Fruit fly (Drosophila melanogaster) whole organism, embryonic: Measurements from ENCODE around the gene Nlg4.
A peak's percentile ranks its signal among the peaks of the same experiment; 100 is the strongest.

Source experiments
- Abd-B ChIP-seq: fragments of 200-800 bp; sonication (Bioruptor generic); optimal IDR thresholded peaks from 2 replicates; lab custom pipeline; 2018; ENCODE audit warnings: missing biosample characterization, mild to moderate bottlenecking, missing genetic modification characterization, moderate library complexity
- Asciz ChIP-seq: fragments of 200-800 bp; sonication (Bioruptor generic); optimal IDR thresholded peaks from 2 replicates; lab custom pipeline; 2017; ENCODE audit warnings: missing biosample characterization, mild to moderate bottlenecking, missing genetic modification characterization, missing genetic modification reagents
- Atf-2 ChIP-seq: fragments of 200-800 bp; sonication (Bioruptor generic); optimal IDR thresholded peaks from 2 replicates; lab custom pipeline; 2016; ENCODE audit warnings: missing biosample characterization, missing genetic modification characterization
- B-H2 ChIP-seq: fragments of 200-800 bp; sonication (Bioruptor generic); optimal IDR thresholded peaks from 2 replicates; lab custom pipeline; 2018; ENCODE audit warnings: missing biosample characterization, mild to moderate bottlenecking, missing genetic modification characterization
- Bgb ChIP-seq: fragments of 200-800 bp; sonication (Bioruptor generic); IDR thresholded peaks from 2 replicates; pipeline ENCODE4 v1.3.6; 2022; ENCODE audit warnings: missing biosample characterization, missing genetic modification characterization; ENCODE audit not compliant: partially characterized antibody
- CG10543 ChIP-seq: fragments of 200-800 bp; sonication (Bioruptor generic); optimal IDR thresholded peaks from 3 replicates; lab custom pipeline; 2017; ENCODE audit warnings: missing biosample characterization, mild to moderate bottlenecking, missing genetic modification characterization, moderate library complexity
- CG11456 ChIP-seq: fragments of 200-800 bp; sonication (Bioruptor generic); IDR thresholded peaks from 3 replicates; pipeline ENCODE4 v1.3.6; 2022; ENCODE audit warnings: missing biosample characterization, missing genetic modification characterization
- CG11695 ChIP-seq: fragments of 200-800 bp; sonication (Bioruptor generic); IDR thresholded peaks from 3 replicates; pipeline ENCODE4 v1.3.6; 2022; ENCODE audit warnings: missing biosample characterization, missing genetic modification characterization
- CG11723 ChIP-seq: fragments of 200-800 bp; sonication (Bioruptor generic); optimal IDR thresholded peaks from 2 replicates; lab custom pipeline; 2017; ENCODE audit warnings: missing biosample characterization, mild to moderate bottlenecking, missing genetic modification characterization
- CG14014 ChIP-seq: fragments of 200-800 bp; sonication (Bioruptor generic); IDR thresholded peaks from 2 replicates; pipeline ENCODE4 v1.3.6; 2022; ENCODE audit warnings: missing biosample characterization, missing genetic modification characterization
- CG15696 ChIP-seq: fragments of 200-800 bp; sonication (Bioruptor generic); optimal IDR thresholded peaks from 2 replicates; lab custom pipeline; 2019; ENCODE audit warnings: missing biosample characterization, mild to moderate bottlenecking, missing genetic modification characterization, moderate library complexity
- CG17328 ChIP-seq: fragments of 200-800 bp; sonication (Bioruptor generic); IDR thresholded peaks from 2 replicates; pipeline ENCODE4 v1.3.6; 2022; ENCODE audit warnings: missing biosample characterization, missing genetic modification characterization
- CG18011 ChIP-seq: fragments of 200-800 bp; sonication (Bioruptor generic); optimal IDR thresholded peaks from 2 replicates; lab custom pipeline; 2017; ENCODE audit warnings: missing biosample characterization, missing genetic modification characterization, mild to moderate bottlenecking, moderate library complexity, missing genotype
- CG18476 ChIP-seq: fragments of 200-800 bp; sonication (Bioruptor generic); optimal IDR thresholded peaks from 2 replicates; lab custom pipeline; 2016; ENCODE audit warnings: missing biosample characterization, mild to moderate bottlenecking, missing genetic modification characterization
- CG3065 ChIP-seq: fragments of 200-800 bp; sonication (Bioruptor generic); optimal IDR thresholded peaks from 2 replicates; lab custom pipeline; 2016; ENCODE audit warnings: missing biosample characterization, missing genetic modification characterization
- CG32767 ChIP-seq: fragments of 200-800 bp; sonication (Bioruptor generic); IDR thresholded peaks from 2 replicates; pipeline ENCODE4 v1.3.6; 2022; ENCODE audit warnings: missing biosample characterization, missing genetic modification characterization
- CG3407 ChIP-seq: fragments of 200-800 bp; sonication (Bioruptor generic); optimal IDR thresholded peaks from 2 replicates; lab custom pipeline; 2018; ENCODE audit warnings: missing biosample characterization, mild to moderate bottlenecking, missing genetic modification characterization
- CG3726 ChIP-seq: fragments of 200-800 bp; sonication (Bioruptor generic); IDR thresholded peaks from 3 replicates; pipeline ENCODE4, ENCODE4 v1.3.6; 2022; ENCODE audit warnings: missing biosample characterization, missing genetic modification characterization
- CG6254 ChIP-seq: fragments of 200-800 bp; sonication (Bioruptor generic); optimal IDR thresholded peaks from 3 replicates; lab custom pipeline; 2017; ENCODE audit warnings: mild to moderate bottlenecking, missing biosample characterization, missing genetic modification reagents, missing genetic modification characterization
- CG7271 ChIP-seq: fragments of 200-800 bp; sonication (Bioruptor generic); optimal IDR thresholded peaks from 2 replicates; lab custom pipeline; 2018; ENCODE audit warnings: missing biosample characterization, mild to moderate bottlenecking, missing genetic modification characterization, moderate library complexity
- CG7963 ChIP-seq: fragments of 200-800 bp; sonication (Bioruptor generic); IDR thresholded peaks from 3 replicates; pipeline ENCODE4 v1.3.6; 2022; ENCODE audit warnings: missing biosample characterization, missing genetic modification characterization; ENCODE audit not compliant: partially characterized antibody
- CG8290 ChIP-seq, 3 experiments: fragments of 200-800 bp; sonication (Bioruptor generic); optimal IDR thresholded peaks; 2 replicates each; lab custom pipeline; 2016 to 2019; ENCODE audit warnings: missing biosample characterization in 3 of 3, missing genetic modification characterization in 3 of 3, mild to moderate bottlenecking in 2 of 3, moderate library complexity in 1 of 3
- CG8388 ChIP-seq: fragments of 200-800 bp; sonication (Bioruptor generic); optimal IDR thresholded peaks from 2 replicates; lab custom pipeline; 2019; ENCODE audit warnings: missing biosample characterization, mild to moderate bottlenecking, missing genetic modification characterization, moderate library complexity
- CG8924 ChIP-seq: fragments of 200-800 bp; optimal IDR thresholded peaks from 3 replicates; lab custom pipeline; 2019; ENCODE audit warnings: missing biosample characterization, mild to moderate bottlenecking, missing genetic modification characterization, moderate library complexity
- CkIIα-i1 ChIP-seq: fragments of 200-800 bp; sonication (Bioruptor generic); IDR thresholded peaks from 2 replicates; pipeline ENCODE4 v1.3.6; 2022; ENCODE audit warnings: missing biosample characterization, missing genetic modification characterization
- D ChIP-seq, 2 experiments: fragments of 200-800 bp in 1 of 2; fragments of >200 bp in 1 of 2; sonication (Bioruptor generic) in 1 of 2; optimal IDR thresholded peaks; 2 replicates in 1 of 2; 3 replicates in 1 of 2; lab custom pipeline; 2017; ENCODE audit warnings: mild to moderate bottlenecking in 1 of 2, missing biosample characterization in 1 of 2, missing genetic modification characterization in 1 of 2, missing genetic modification reagents in 1 of 2
- Dp ChIP-seq: fragments of 200-800 bp; sonication (Bioruptor generic); optimal IDR thresholded peaks from 2 replicates; lab custom pipeline; 2018; ENCODE audit warnings: missing biosample characterization, mild to moderate bottlenecking, missing genetic modification characterization, moderate library complexity
- ERR ChIP-seq: fragments of 200-800 bp; sonication (Bioruptor generic); optimal IDR thresholded peaks from 2 replicates; lab custom pipeline; 2016; ENCODE audit warnings: missing biosample characterization, missing genetic modification characterization
- Hand ChIP-seq: fragments of 200-800 bp; sonication (Bioruptor generic); optimal IDR thresholded peaks from 2 replicates; lab custom pipeline; 2017; ENCODE audit warnings: mild to moderate bottlenecking, missing biosample characterization, missing genetic modification reagents, missing genetic modification characterization
- Hr3 ChIP-seq: fragments of 200-800 bp; sonication (Bioruptor generic); optimal IDR thresholded peaks from 3 replicates; lab custom pipeline; 2016; ENCODE audit warnings: missing biosample characterization, missing genetic modification characterization
- Hsf ChIP-seq: fragments of 200-800 bp; sonication (Bioruptor generic); optimal IDR thresholded peaks from 3 replicates; lab custom pipeline; 2016; ENCODE audit warnings: missing biosample characterization, missing genetic modification characterization
- Oli ChIP-seq: fragments of 200-800 bp; sonication (Bioruptor generic); optimal IDR thresholded peaks from 2 replicates; lab custom pipeline; 2018; ENCODE audit warnings: missing biosample characterization, mild to moderate bottlenecking, missing genetic modification characterization, moderate library complexity
- Ravus ChIP-seq: fragments of 200-800 bp; sonication (Bioruptor generic); IDR thresholded peaks from 2 replicates; pipeline ENCODE4 v1.3.6; 2022; ENCODE audit warnings: missing biosample characterization, missing genetic modification characterization
- Side ChIP-seq: fragments of 200-800 bp; sonication (Bioruptor generic); optimal IDR thresholded peaks from 2 replicates; lab custom pipeline; 2016; ENCODE audit warnings: missing biosample characterization, missing genetic modification characterization
- TFAM ChIP-seq: fragments of 200-800 bp; sonication (Bioruptor generic); optimal IDR thresholded peaks from 2 replicates; lab custom pipeline; 2017; ENCODE audit warnings: missing biosample characterization, missing genetic modification characterization, inconsistent platforms
- Xbp1 ChIP-seq: fragments of 200-800 bp; sonication (Bioruptor generic); optimal IDR thresholded peaks from 3 replicates; lab custom pipeline; 2016; ENCODE audit warnings: missing biosample characterization, mild to moderate bottlenecking, missing genetic modification characterization
- cas ChIP-seq: fragments of 200-800 bp; sonication (Bioruptor generic); IDR thresholded peaks from 2 replicates; pipeline ENCODE4 v1.3.6; 2022; ENCODE audit warnings: missing biosample characterization, missing genetic modification characterization
- ci ChIP-seq: fragments of 200-800 bp; sonication (Bioruptor generic); IDR thresholded peaks from 3 replicates; pipeline ENCODE4 v1.3.6; 2022; ENCODE audit warnings: missing biosample characterization, missing genetic modification characterization
- gcm ChIP-seq: fragments of 200-800 bp; sonication (Bioruptor generic); optimal IDR thresholded peaks from 2 replicates; lab custom pipeline; 2019; ENCODE audit warnings: missing biosample characterization, mild to moderate bottlenecking, missing genetic modification characterization, moderate library complexity
- gt ChIP-seq: fragments of 200-800 bp; sonication (Bioruptor generic); IDR thresholded peaks from 2 replicates; pipeline ENCODE4 v1.3.6; 2022; ENCODE audit warnings: missing biosample characterization, missing genetic modification characterization
- nerfin-1 ChIP-seq: fragments of 200-800 bp; sonication (Bioruptor generic); optimal IDR thresholded peaks from 3 replicates; lab custom pipeline; 2019; ENCODE audit warnings: missing biosample characterization, mild to moderate bottlenecking, missing genetic modification characterization, moderate library complexity
- prd ChIP-seq, 3 experiments: fragments of >200 bp in 2 of 3; fragments of 200-800 bp in 1 of 3; sonication (Bioruptor generic) in 1 of 3; optimal IDR thresholded peaks in 2 of 3; IDR thresholded peaks in 1 of 3; 2 replicates in 2 of 3; 3 replicates in 1 of 3; pipeline versions ENCODE4 v1.3.6 to Lab custom; 2017 to 2022; ENCODE audit warnings: missing biosample characterization in 1 of 3, missing genetic modification characterization in 1 of 3
- row ChIP-seq: fragments of 200-800 bp; sonication (Bioruptor generic); IDR thresholded peaks from 3 replicates; pipeline ENCODE4 v1.3.6; 2022; ENCODE audit warnings: missing biosample characterization, missing genetic modification characterization
- sens-2 ChIP-seq: fragments of 200-800 bp; sonication (Bioruptor generic); IDR thresholded peaks from 2 replicates; pipeline ENCODE4 v1.3.6; 2022; ENCODE audit warnings: missing biosample characterization, missing genetic modification characterization
- tll ChIP-seq, 2 experiments: fragments of 200-800 bp in 1 of 2; fragments of >200 bp in 1 of 2; sonication (Bioruptor generic) in 1 of 2; optimal IDR thresholded peaks; 2 replicates each; lab custom pipeline; 2017 to 2019; ENCODE audit warnings: missing biosample characterization in 2 of 2, missing genetic modification characterization in 2 of 2, mild to moderate bottlenecking in 1 of 2, moderate library complexity in 1 of 2
- toy ChIP-seq: fragments of 200-800 bp; sonication (Bioruptor generic); IDR thresholded peaks from 2 replicates; pipeline ENCODE4 v1.3.6; 2022; ENCODE audit warnings: missing biosample characterization, missing genetic modification characterization
- wek ChIP-seq: fragments of 200-800 bp; sonication (Bioruptor generic); optimal IDR thresholded peaks from 3 replicates; lab custom pipeline; 2018; ENCODE audit warnings: missing biosample characterization, mild to moderate bottlenecking, missing genetic modification characterization, moderate library complexity

The Nlg4 gene

DNA sequence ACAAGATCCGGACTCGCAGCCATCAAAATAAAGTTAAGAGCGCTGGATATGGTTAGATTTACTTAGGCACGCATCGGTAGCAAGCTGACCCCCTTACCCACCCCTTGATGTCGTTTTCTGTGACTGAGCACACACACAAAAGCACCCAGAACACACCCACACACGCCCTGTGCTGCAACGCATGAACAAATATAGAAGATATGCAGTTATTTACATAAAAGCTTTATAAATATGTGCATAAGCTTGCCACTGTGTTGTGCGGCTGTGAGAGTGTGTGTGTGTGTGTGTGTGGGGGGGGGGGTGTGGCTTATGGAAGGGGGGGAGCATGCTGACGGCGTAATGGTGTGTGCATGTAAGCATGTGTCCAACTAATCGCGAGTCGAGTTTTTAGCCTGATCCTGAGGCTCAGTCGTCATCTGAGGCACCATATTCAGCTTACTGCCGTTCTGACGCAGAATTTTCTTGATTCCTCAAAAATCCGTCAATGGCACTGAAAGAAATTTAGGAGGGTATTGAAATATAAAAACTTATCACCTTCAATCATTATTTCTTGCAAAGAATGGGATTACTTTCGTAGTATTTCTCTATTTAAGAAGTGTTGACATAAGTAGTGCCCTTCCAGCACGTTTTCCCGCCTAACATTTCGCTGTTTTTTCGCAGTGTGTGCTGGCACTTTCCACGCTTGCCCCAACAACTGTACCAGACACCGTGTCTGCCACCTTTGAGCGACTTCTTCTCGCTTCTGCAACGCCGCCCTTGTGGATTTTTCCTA, 81.3 kb downstream of the Nlg4 start (continued):
- no peak for TF ChIP-seq D (optimal IDR thresholded peaks at IDR 0.05; lab: Kevin White, UChicago)
- TF ChIP-seq D (GFP tag; optimal IDR thresholded peaks at IDR 0.05; lab: Kevin White, UChicago), result peak; percentile 87
- no peak for TF ChIP-seq Hsf
- TF ChIP-seq nerfin-1, result peak; percentile 76
- TF ChIP-seq CG7271, result no peak
- peak; percentile 80 for TF ChIP-seq CG17328 (GFP tag; lab: Robert Waterston, UW)
- TF ChIP-seq Bgb (GFP tag; lab: Robert Waterston, UW), result no peak
- TF ChIP-seq Dp (GFP tag; lab: Kevin White, UChicago), result no peak
- no peak for TF ChIP-seq B-H2 (GFP tag; lab: Kevin White, UChicago)
- peak; percentile 7 for TF ChIP-seq Xbp1
- TF ChIP-seq CG3065 (GFP tag; lab: Kevin White, UChicago), result peak; percentile 36
- TF ChIP-seq CG14014 (GFP tag; lab: Robert Waterston, UW), result no peak
- TF ChIP-seq prd (optimal IDR thresholded peaks at IDR 0.05; lab: Kevin White, UChicago), result no peak
- peak; percentile 64; the same call in 2 of the 3 replicates for TF ChIP-seq prd (GFP tag; IDR thresholded peaks at IDR 0.05; lab: Robert Waterston, UW)
- no peak for TF ChIP-seq toy (GFP tag; lab: Robert Waterston, UW)
- peak; percentile 26 for TF ChIP-seq TFAM
- TF ChIP-seq Atf-2 (GFP tag; lab: Kevin White, UChicago), result no peak
- no peak for TF ChIP-seq tll (GFP tag; optimal IDR thresholded peaks at IDR 0.05; lab: Kevin White, UChicago)
- TF ChIP-seq gcm, result peak; percentile 41
- TF ChIP-seq cas (GFP tag; lab: Robert Waterston, UW), result no peak
- peak; percentile 38 for TF ChIP-seq CG8388 (GFP tag; lab: Kevin White, UChicago)
- no peak for TF ChIP-seq Hand
- peak; percentile 50 for TF ChIP-seq CG8924 (tag; lab: Kevin White, UChicago)
- peak; percentile 94 for TF ChIP-seq ci (GFP tag; lab: Robert Waterston, UW)
- no peak for TF ChIP-seq CkIIα-i1 (GFP tag; lab: Robert Waterston, UW)
- no peak for TF ChIP-seq CG11695
- peak; percentile 6; the same call in 1 of the 2 replicates for TF ChIP-seq gt (GFP tag; lab: Robert Waterston, UW)
- TF ChIP-seq Abd-B (GFP tag; lab: Kevin White, UChicago), result no peak
- peak; percentile 41; the same call in 1 of the 2 replicates for TF ChIP-seq sens-2 (GFP tag; lab: Robert Waterston, UW)
- peak; percentile 57 for TF ChIP-seq Side
- peak; percentile 52 for TF ChIP-seq CG18476 (GFP tag; lab: Kevin White, UChicago)
- TF ChIP-seq Oli (tag; lab: Kevin White, UChicago), result no peak
- TF ChIP-seq CG18011 (GFP tag; lab: Kevin White, UChicago), result no peak
- TF ChIP-seq row (GFP tag; lab: Robert Waterston, UW), result no peak
- TF ChIP-seq ERR, result no peak
- TF ChIP-seq CG6254 (GFP tag; lab: Kevin White, UChicago), result peak; percentile 68
- peak; percentile 93 for TF ChIP-seq CG3407 (GFP tag; lab: Kevin White, UChicago)
- TF ChIP-seq CG11723 (GFP tag; lab: Kevin White, UChicago), result peak; percentile 58
- TF ChIP-seq CG7963 (GFP tag; lab: Robert Waterston, UW), result no peak
- TF ChIP-seq CG11456, result no peak
- peak; percentile 16 for TF ChIP-seq Hr3 (GFP tag; lab: Kevin White, UChicago)
- peak; percentile 69 for TF ChIP-seq CG15696 (tag; lab: Kevin White, UChicago)
- TF ChIP-seq Asciz (GFP tag; lab: Kevin White, UChicago), result peak; percentile 94
- TF ChIP-seq wek, result peak; percentile 77
- TF ChIP-seq CG10543 (GFP tag; lab: Kevin White, UChicago), result peak; percentile 49
- TF ChIP-seq CG32767 (GFP tag; lab: Robert Waterston, UW), result peak; percentile 26; the same call in 1 of the 2 replicates
- no peak for TF ChIP-seq CG8290 (GFP tag; optimal IDR thresholded peaks at IDR 0.05; lab: Kevin White, UChicago)
- peak; percentile 15 to 73 for TF ChIP-seq CG8290 (tag; optimal IDR thresholded peaks at IDR 0.05; lab: Kevin White, UChicago)
- TF ChIP-seq CG3726 (GFP tag; lab: Robert Waterston, UW), result 0 out of 3 replicates have a peak, but pooled peaks have one; percentile 30
- TF ChIP-seq Ravus (GFP tag; lab: Robert Waterston, UW), result no peak
